Worm (Caenorhabditis elegans) whole organism, L1 larva: ENCODE results near the gene rpi-1.
A peak's percentile ranks its signal among the peaks of the same experiment; 100 is the strongest.

Experiments used
- C34B4.2 ChIP-seq: sonication (generic microtip); optimal IDR thresholded peaks from 2 replicates; lab custom pipeline; 2017; ENCODE audit warnings: mild to moderate bottlenecking, missing genetic modification characterization, missing compliant biosample characterization
- F16B12.6 ChIP-seq: fragments of 150-350 bp; optimal IDR thresholded peaks from 2 replicates; lab custom pipeline; 2014; ENCODE audit warnings: missing biosample characterization, missing genetic modification characterization
- alr-1 ChIP-seq: fragments of 200-800 bp; sonication (Bioruptor generic); optimal IDR thresholded peaks from 2 replicates; lab custom pipeline; 2018; ENCODE audit warnings: borderline replicate concordance, mild to moderate bottlenecking, missing genetic modification characterization, missing compliant biosample characterization
- aly-2 ChIP-seq: fragments of 150-350 bp; optimal IDR thresholded peaks from 2 replicates; lab custom pipeline; 2014; ENCODE audit warnings: missing biosample characterization, missing genetic modification characterization
- blmp-1 ChIP-seq: fragments of 150-350 bp; optimal IDR thresholded peaks from 2 replicates; lab custom pipeline; 2014; ENCODE audit warnings: missing biosample characterization, missing genetic modification characterization
- ceh-88 ChIP-seq: fragments of 200-800 bp; sonication (Bioruptor generic); IDR thresholded peaks from 2 replicates; pipeline ENCODE4 v1.3.6; 2022; ENCODE audit warnings: missing genetic modification characterization, missing compliant biosample characterization
- dpl-1 ChIP-seq, 3 experiments: fragments of 150-350 bp in 2 of 3; sonication (generic microtip) in 1 of 3; optimal IDR thresholded peaks; 2 replicates each; lab custom pipeline; 2014 to 2017; ENCODE audit warnings: missing biosample characterization in 3 of 3, missing genetic modification characterization in 3 of 3, missing genetic modification reagents in 3 of 3
- efl-1 ChIP-seq, 4 experiments: fragments of 150-350 bp; optimal IDR thresholded peaks in 3 of 4; peaks in 1 of 4; 1 replicate in 1 of 4; 2 replicates in 3 of 4; lab custom pipeline; 2014; ENCODE audit warnings: missing biosample characterization in 2 of 4, missing genetic modification characterization in 2 of 4, missing genetic modification reagents in 2 of 4
- egl-13 ChIP-seq: sonication (generic microtip); optimal IDR thresholded peaks from 2 replicates; lab custom pipeline; 2016; ENCODE audit warnings: missing genotype, missing genetic modification reagents, missing genetic modification characterization, missing compliant biosample characterization
- egl-27 ChIP-seq, 2 experiments: fragments of 150-350 bp in 1 of 2; sonication (generic microtip); optimal IDR thresholded peaks; 3 replicates each; lab custom pipeline; 2017 to 2018; ENCODE audit warnings: missing biosample characterization in 2 of 2, missing genetic modification characterization in 2 of 2, missing genetic modification reagents in 2 of 2
- elt-2 ChIP-seq: sonication (generic microtip); optimal IDR thresholded peaks from 2 replicates; lab custom pipeline; 2016; ENCODE audit warnings: missing genetic modification characterization, mild to moderate bottlenecking, inconsistent platforms, missing compliant biosample characterization, missing genetic modification reagents
- elt-3 ChIP-seq, 6 experiments: fragments of 150-350 bp in 1 of 6; sonication (generic microtip); optimal IDR thresholded peaks; 2 replicates each; lab custom pipeline; 2017 to 2018; ENCODE audit warnings: missing biosample characterization in 6 of 6, missing genetic modification characterization in 6 of 6, inconsistent platforms in 1 of 6
- fkh-4 ChIP-seq: sonication (generic microtip); optimal IDR thresholded peaks from 2 replicates; lab custom pipeline; 2016; ENCODE audit warnings: missing compliant biosample characterization, missing genetic modification characterization, borderline replicate concordance
- grh-1 ChIP-seq: fragments of 200-800 bp; sonication (Bioruptor generic); IDR thresholded peaks from 2 replicates; pipeline ENCODE4 v1.3.6; 2022; ENCODE audit warnings: missing genetic modification reagents, missing genetic modification characterization, missing compliant biosample characterization
- hlh-4 ChIP-seq: sonication (generic microtip); optimal IDR thresholded peaks from 2 replicates; lab custom pipeline; 2016; ENCODE audit warnings: mild to moderate bottlenecking, missing genetic modification characterization, missing compliant biosample characterization
- hpl-2 ChIP-seq: fragments of 150-350 bp; optimal IDR thresholded peaks from 2 replicates; lab custom pipeline; 2014; ENCODE audit warnings: missing biosample characterization, missing genetic modification reagents, missing genetic modification characterization
- jun-1 ChIP-seq: fragments of 150-350 bp; optimal IDR thresholded peaks from 2 replicates; lab custom pipeline; 2014; ENCODE audit warnings: missing biosample characterization, missing genetic modification reagents, missing genetic modification characterization
- lin-14 ChIP-seq: fragments of 200-800 bp; sonication (Bioruptor generic); optimal IDR thresholded peaks from 2 replicates; lab custom pipeline; 2018; ENCODE audit warnings: mild to moderate bottlenecking, missing genetic modification characterization, moderate library complexity, missing compliant biosample characterization
- lsy-2 ChIP-seq, 2 experiments: fragments of 150-350 bp; optimal IDR thresholded peaks; 2 replicates each; lab custom pipeline; 2014; ENCODE audit warnings: missing biosample characterization in 2 of 2, missing genetic modification characterization in 2 of 2
- mdl-1 ChIP-seq, 2 experiments: fragments of 150-350 bp; optimal IDR thresholded peaks; 2 replicates each; lab custom pipeline; 2014 to 2017; ENCODE audit warnings: missing biosample characterization in 2 of 2, missing genetic modification characterization in 2 of 2, inconsistent platforms in 1 of 2
- mep-1 ChIP-seq: fragments of 150-350 bp; optimal IDR thresholded peaks from 2 replicates; lab custom pipeline; 2014; ENCODE audit warnings: missing biosample characterization, missing genetic modification characterization
- nhr-19 ChIP-seq: fragments of 200-800 bp; sonication (Bioruptor generic); conservative IDR thresholded peaks from 2 replicates; pipeline ENCODE4 v1.3.6; 2022; ENCODE audit warnings: missing genetic modification characterization, missing compliant biosample characterization
- nhr-20 ChIP-seq: sonication (generic microtip); optimal IDR thresholded peaks from 2 replicates; lab custom pipeline; 2016; ENCODE audit warnings: mild to moderate bottlenecking, missing genetic modification characterization, missing compliant biosample characterization
- nhr-237 ChIP-seq: fragments of 150-350 bp; optimal IDR thresholded peaks from 2 replicates; lab custom pipeline; 2014; ENCODE audit warnings: missing biosample characterization, missing genetic modification characterization
- nhr-47 ChIP-seq: sonication (generic microtip); optimal IDR thresholded peaks from 2 replicates; lab custom pipeline; 2016; ENCODE audit warnings: mild to moderate bottlenecking, missing genetic modification characterization, moderate library complexity, missing compliant biosample characterization
- nhr-71 ChIP-seq: sonication (generic microtip); optimal IDR thresholded peaks from 2 replicates; lab custom pipeline; 2016; ENCODE audit warnings: mild to moderate bottlenecking, missing genetic modification characterization, moderate library complexity, missing compliant biosample characterization
- nhr-76 ChIP-seq: sonication (generic microtip); optimal IDR thresholded peaks from 2 replicates; lab custom pipeline; 2017; ENCODE audit warnings: missing biosample characterization, missing genetic modification characterization
- nhr-85 ChIP-seq: sonication (generic microtip); peaks from one replicate; lab custom pipeline; 2016; ENCODE audit warnings: missing genetic modification characterization, inconsistent platforms, missing compliant biosample characterization
- nhr-90 ChIP-seq: sonication (generic microtip); optimal IDR thresholded peaks from 2 replicates; lab custom pipeline; 2016; ENCODE audit warnings: mild to moderate bottlenecking, missing genetic modification characterization, missing compliant biosample characterization; ENCODE audit not compliant: poor library complexity
- pqm-1 ChIP-seq: sonication (generic microtip); optimal IDR thresholded peaks from 3 replicates; lab custom pipeline; 2017; ENCODE audit warnings: missing biosample characterization, missing genetic modification characterization
- skn-1 ChIP-seq: fragments of 150-350 bp; optimal IDR thresholded peaks from 2 replicates; lab custom pipeline; 2014; ENCODE audit warnings: missing biosample characterization, missing genetic modification characterization
- snu-23 ChIP-seq: sonication (generic microtip); optimal IDR thresholded peaks from 2 replicates; lab custom pipeline; 2016; ENCODE audit warnings: missing genetic modification characterization, missing compliant biosample characterization
- swsn-7 ChIP-seq: sonication (generic microtip); optimal IDR thresholded peaks from 2 replicates; lab custom pipeline; 2016; ENCODE audit warnings: missing genetic modification characterization, missing compliant biosample characterization
- unc-98 ChIP-seq: fragments of 200-800 bp; sonication (Bioruptor generic); IDR thresholded peaks from 2 replicates; pipeline ENCODE4 v1.3.6; 2022; ENCODE audit warnings: missing genetic modification characterization, missing compliant biosample characterization
- ztf-4 ChIP-seq: fragments of 150-350 bp; optimal IDR thresholded peaks from 2 replicates; lab custom pipeline; 2014; ENCODE audit warnings: missing biosample characterization, missing genetic modification characterization

rpi-1 gene

ce11 chrII:13954077-13954476 lies 8.1 kb downstream of the rpi-1 start (continued):
- peak; percentile 53 for TF ChIP-seq nhr-71
- TF ChIP-seq lsy-2 (tag; optimal IDR thresholded peaks at IDR 0.05; lab: Kevin White, UChicago) = peak; percentile 16 to 38
- TF ChIP-seq aly-2 (tag; lab: Kevin White, UChicago) = no peak
- TF ChIP-seq nhr-90 (tag; lab: Kevin White, UChicago) = peak; percentile 45
- TF ChIP-seq dpl-1 (GFP tag; optimal IDR thresholded peaks at IDR 0.05; lab: Kevin White, UChicago) = peak in 1 of 3 experiments; percentile 28
- TF ChIP-seq hpl-2 (GFP tag; lab: Kevin White, UChicago) = no peak
- no peak for TF ChIP-seq F16B12.6 (tag; lab: Kevin White, UChicago)
- peak; percentile 25 to 28 for TF ChIP-seq efl-1 (optimal IDR thresholded peaks at IDR 0.05; lab: Kevin White, UChicago)
- peak in 1 of 2 experiments; percentile 74 for TF ChIP-seq efl-1 (GFP tag; optimal IDR thresholded peaks at IDR 0.05 in 1 of 2; lab: Kevin White, UChicago)
- TF ChIP-seq nhr-19 (GFP tag; lab: Robert Waterston, UW) = 0 out of 2 replicates have a peak, but pooled peaks have one; percentile 6
- peak; percentile 83 for TF ChIP-seq lin-14 (GFP tag; lab: Kevin White, UChicago)
- TF ChIP-seq mdl-1 (tag; optimal IDR thresholded peaks at IDR 0.05; lab: Kevin White, UChicago) = peak in 1 of 2 experiments; percentile 5
- peak; percentile 86 for TF ChIP-seq elt-2 (tag; lab: Kevin White, UChicago)
- TF ChIP-seq snu-23 (GFP tag; lab: Kevin White, UChicago) = peak; percentile 38
- peak; percentile 64 for TF ChIP-seq mep-1 (tag; lab: Kevin White, UChicago)
- no peak for TF ChIP-seq alr-1 (tag; lab: Kevin White, UChicago)
- TF ChIP-seq, all 84 proteins: peak for 17

- no peak for TF ChIP-seq grh-1 (GFP tag; lab: Robert Waterston, UW)
- no peak for TF ChIP-seq fkh-4 (tag; lab: Kevin White, UChicago)
- TF ChIP-seq nhr-47 (tag; lab: Kevin White, UChicago) = no peak
- TF ChIP-seq pqm-1 (tag; lab: Kevin White, UChicago) = no peak
- TF ChIP-seq ztf-4 = no peak
- TF ChIP-seq alr-1 (tag; lab: Kevin White, UChicago) = no peak
- no peak for TF ChIP-seq ceh-88 (GFP tag; lab: Robert Waterston, UW)
- TF ChIP-seq jun-1 (tag; lab: Kevin White, UChicago) = no peak
- TF ChIP-seq C34B4.2 (tag; lab: Kevin White, UChicago) = no peak
- no peak for TF ChIP-seq nhr-19 (GFP tag; lab: Robert Waterston, UW)
- no peak for TF ChIP-seq blmp-1 (tag; lab: Kevin White, UChicago)
- no peak for TF ChIP-seq skn-1
- TF ChIP-seq nhr-20 = no peak
- no peak for TF ChIP-seq nhr-76 (tag; lab: Kevin White, UChicago)
- no peak for TF ChIP-seq unc-98 (GFP tag; lab: Robert Waterston, UW)
- no peak for TF ChIP-seq nhr-237 (tag; lab: Kevin White, UChicago)
Measured at ce11 chrII:13951986-13952385, 10.2 kb downstream of the rpi-1 start.

- TF ChIP-seq hlh-4 (no peak), nhr-71 (no peak), nhr-85 (tag; lab: Kevin White, UChicago) (peak; percentile 20), egl-27 (tag; optimal IDR thresholded peaks at IDR 0.05; lab: Kevin White, UChicago) (no peak), swsn-7 (tag; lab: Kevin White, UChicago) (no peak), elt-2 (tag; lab: Kevin White, UChicago) (peak; percentile 26)
Measured at ce11 chrII:13949290-13949689, 12.9 kb downstream of the rpi-1 start, which contains the start of gene sre-44. Gene sre-44 (plus strand): TSS chrII:13949590.

- TF ChIP-seq egl-13 (no peak), elt-3 (tag; optimal IDR thresholded peaks at IDR 0.05; lab: Kevin White, UChicago) (no peak), elt-2 (tag; lab: Kevin White, UChicago) (peak; percentile 44)
- TF ChIP-seq, all 84 proteins: peak for 1
Measured at ce11 chrII:13945527-13945926, 16.7 kb downstream of the rpi-1 start.
